Worm (Caenorhabditis elegans) whole organism, early embryonic: ENCODE data around the gene Y32H12A.6.

ENCODE experiments used
- F13C5.2 ChIP-seq: sonication (generic microtip); optimal IDR thresholded peaks from 2 replicates; lab custom pipeline; 2017; ENCODE audit warnings: mild to moderate bottlenecking, missing genetic modification characterization, inconsistent platforms, missing compliant biosample characterization
- ama-1 ChIP-seq: fragments of 150-350 bp; optimal IDR thresholded peaks from 2 replicates; lab custom pipeline; 2014
- ceh-13 ChIP-seq: fragments of 200-800 bp; sonication (Bioruptor generic); optimal IDR thresholded peaks from 2 replicates; lab custom pipeline; 2018; ENCODE audit warnings: mild to moderate bottlenecking, missing genetic modification characterization, missing compliant biosample characterization
- flt-1 ChIP-seq: fragments of 200-800 bp; sonication (Bioruptor generic); IDR thresholded peaks from 2 replicates; pipeline ENCODE4 v1.3.6; 2022; ENCODE audit warnings: missing genetic modification characterization, missing compliant biosample characterization
- tbx-11 ChIP-seq: fragments of 200-800 bp; sonication (Bioruptor generic); IDR thresholded peaks from 2 replicates; pipeline ENCODE4 v1.3.6; 2022; ENCODE audit warnings: missing genetic modification characterization, missing compliant biosample characterization
- tra-4 ChIP-seq: sonication (generic microtip); optimal IDR thresholded peaks from 2 replicates; lab custom pipeline; 2017; ENCODE audit warnings: missing genetic modification characterization, missing compliant biosample characterization

DNA sequence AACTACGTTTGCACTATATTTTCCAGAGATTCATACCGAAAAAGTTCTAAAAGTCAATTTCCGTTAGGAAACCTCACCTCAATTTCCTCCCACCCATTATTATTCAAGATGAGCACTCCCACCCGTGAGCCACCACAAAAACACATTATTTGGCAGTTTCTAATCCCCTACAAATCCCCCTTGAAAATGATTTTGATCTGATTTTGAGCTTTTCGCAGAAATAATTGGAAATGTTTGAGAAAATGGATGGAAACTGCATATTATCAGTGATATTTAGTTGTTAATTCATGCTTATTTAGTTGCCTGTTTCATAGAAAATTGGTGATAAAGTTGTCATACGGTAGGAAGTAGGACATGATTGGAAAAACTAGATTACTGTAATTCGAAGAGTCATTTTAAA, 41.4 kb downstream of the Y32H12A.6 start:
- TF ChIP-seq F13C5.2 (no peak), ama-1 (lab: Kevin White, UChicago) (no peak), ceh-13 (GFP tag; lab: Kevin White, UChicago) (no peak), tra-4 (tag; lab: Kevin White, UChicago) (no peak), tbx-11 (GFP tag; lab: Robert Waterston, UW) (no peak), flt-1 (GFP tag; lab: Robert Waterston, UW) (no peak)
